Fruit fly (Drosophila melanogaster): ENCODE results near the gene CG13794.

CG13794 gene

dm6 chr2L:7719387-7719786 is 3.2 kb downstream of the CG13794 start, which contains the start of gene CG13793:
Gene CG13793, minus strand, starts transcription at chr2L:7719487.
- TF ChIP-seq OdsH (GFP tag; optimal IDR thresholded peaks at IDR 0.05), result no peak
- TF ChIP-seq usp (GFP tag; optimal IDR thresholded peaks at IDR 0.05), result no peak
- TF ChIP-seq brk (GFP tag; optimal IDR thresholded peaks at IDR 0.05), result no peak
- no peak for TF ChIP-seq Sp1 (GFP tag; optimal IDR thresholded peaks at IDR 0.05)
- no peak for TF ChIP-seq dsf (GFP tag; optimal IDR thresholded peaks at IDR 0.05; ENCODE audit: borderline replicate concordance)
- TF ChIP-seq Hr78 (GFP tag; optimal IDR thresholded peaks at IDR 0.05), result no peak
- no peak for TF ChIP-seq CG9705 (GFP tag; optimal IDR thresholded peaks at IDR 0.05)
- TF ChIP-seq Abd-B (GFP tag; optimal IDR thresholded peaks at IDR 0.05), result no peak
- TF ChIP-seq dl (GFP tag; optimal IDR thresholded peaks at IDR 0.05; ENCODE audit: insufficient read depth in 1 of 2, partially characterized antibody in 2 of 2), result no peak
- no peak for TF ChIP-seq dmrt93B (GFP tag; optimal IDR thresholded peaks at IDR 0.05)
- no peak for TF ChIP-seq sage (GFP tag; optimal IDR thresholded peaks at IDR 0.05)
- no peak for TF ChIP-seq fru (GFP tag; optimal IDR thresholded peaks at IDR 0.05)
- TF ChIP-seq jim (GFP tag; optimal IDR thresholded peaks at IDR 0.05), result no peak
- TF ChIP-seq Mio (GFP tag; optimal IDR thresholded peaks at IDR 0.05), result no peak

dm6 chr2L:7716545-7716944 is 6.1 kb downstream of the CG13794 start, which contains the start of gene CG33296:
Gene CG33296, minus strand, starts transcription at chr2L:7716645.
- TF ChIP-seq Hr83 (GFP tag; optimal IDR thresholded peaks at IDR 0.05; ENCODE audit: poor library complexity, severe bottlenecking), result no peak
- no peak for TF ChIP-seq Myc (optimal IDR thresholded peaks at IDR 0.05)
- no peak for TF ChIP-seq Abd-B (GFP tag; optimal IDR thresholded peaks at IDR 0.05)
- no peak for TF ChIP-seq CG32264 (GFP tag; optimal IDR thresholded peaks at IDR 0.05)
- no peak for TF ChIP-seq foxo (GFP tag; optimal IDR thresholded peaks at IDR 0.05)
- TF ChIP-seq pan (optimal IDR thresholded peaks at IDR 0.05), result no peak
- no peak for TF ChIP-seq dl (GFP tag; optimal IDR thresholded peaks at IDR 0.05; ENCODE audit: insufficient read depth in 1 of 2, partially characterized antibody in 2 of 2)
- TF ChIP-seq fru (GFP tag; optimal IDR thresholded peaks at IDR 0.05), result no peak

dm6 chr2L:7711034-7711685 is 11.5 kb downstream of the CG13794 start:
- TF ChIP-seq Dfd (GFP tag; optimal IDR thresholded peaks at IDR 0.05), result no peak
- TF ChIP-seq dl (GFP tag; optimal IDR thresholded peaks at IDR 0.05; ENCODE audit: insufficient read depth in 1 of 2, partially characterized antibody in 2 of 2), result no peak
- no peak for TF ChIP-seq GATAd (GFP tag; optimal IDR thresholded peaks at IDR 0.05)
- no peak for TF ChIP-seq jim (GFP tag; optimal IDR thresholded peaks at IDR 0.05)

dm6 chr2L:7710580-7710979 is 12.0 kb downstream of the CG13794 start, which contains the start of gene Ntl:
Gene Ntl, plus strand, starts transcription at chr2L:7710880.
- TF ChIP-seq usp (GFP tag; optimal IDR thresholded peaks at IDR 0.05) (no peak), Hr83 (GFP tag; optimal IDR thresholded peaks at IDR 0.05; ENCODE audit: poor library complexity, severe bottlenecking) (no peak), Vsx2 (GFP tag; optimal IDR thresholded peaks at IDR 0.05; ENCODE audit: partially characterized antibody) (no peak), sage (GFP tag; optimal IDR thresholded peaks at IDR 0.05) (no peak), Hnf4 (GFP tag; optimal IDR thresholded peaks at IDR 0.05) (no peak), tai (GFP tag; optimal IDR thresholded peaks at IDR 0.05) (no peak), dl (GFP tag; optimal IDR thresholded peaks at IDR 0.05; ENCODE audit: insufficient read depth in 1 of 2, partially characterized antibody in 2 of 2) (no peak), Hr78 (GFP tag; optimal IDR thresholded peaks at IDR 0.05) (no peak), Mio (GFP tag; optimal IDR thresholded peaks at IDR 0.05) (no peak), foxo (GFP tag; optimal IDR thresholded peaks at IDR 0.05) (no peak)

- peak; percentile 42 for TF ChIP-seq CG9705 (GFP tag; optimal IDR thresholded peaks at IDR 0.05)
- TF ChIP-seq sv (GFP tag; optimal IDR thresholded peaks at IDR 0.05), result no peak
- peak; percentile 79 for TF ChIP-seq OdsH (GFP tag; optimal IDR thresholded peaks at IDR 0.05)
- TF ChIP-seq pan (optimal IDR thresholded peaks at IDR 0.05), result no peak
- no peak for TF ChIP-seq usp (GFP tag; optimal IDR thresholded peaks at IDR 0.05)
- no peak for TF ChIP-seq dl (GFP tag; optimal IDR thresholded peaks at IDR 0.05; ENCODE audit: insufficient read depth in 1 of 2, partially characterized antibody in 2 of 2)
- no peak for TF ChIP-seq N (GFP tag; optimal IDR thresholded peaks at IDR 0.05)
- peak; percentile 79 for TF ChIP-seq fru (GFP tag; optimal IDR thresholded peaks at IDR 0.05)
- TF ChIP-seq Hr83 (GFP tag; optimal IDR thresholded peaks at IDR 0.05; ENCODE audit: poor library complexity, severe bottlenecking), result no peak
- TF ChIP-seq lola (GFP tag; optimal IDR thresholded peaks at IDR 0.05), result no peak
- no peak for TF ChIP-seq Dfd (GFP tag; optimal IDR thresholded peaks at IDR 0.05)
- no peak for TF ChIP-seq Dif (GFP tag; optimal IDR thresholded peaks at IDR 0.05; ENCODE audit: partially characterized antibody)
- peak; percentile 75 for TF ChIP-seq tai (GFP tag; optimal IDR thresholded peaks at IDR 0.05)
- peak; percentile 82 for TF ChIP-seq ey (GFP tag; optimal IDR thresholded peaks at IDR 0.05)
- TF ChIP-seq sage (GFP tag; optimal IDR thresholded peaks at IDR 0.05), result no peak
- no peak for TF ChIP-seq dsf (GFP tag; optimal IDR thresholded peaks at IDR 0.05; ENCODE audit: borderline replicate concordance)
- TF ChIP-seq Sp1 (GFP tag; optimal IDR thresholded peaks at IDR 0.05), result peak; percentile 77
- TF ChIP-seq Hr78 (GFP tag; optimal IDR thresholded peaks at IDR 0.05), result no peak
- TF ChIP-seq Abd-B (GFP tag; optimal IDR thresholded peaks at IDR 0.05), result no peak
- TF ChIP-seq br (GFP tag; optimal IDR thresholded peaks at IDR 0.05), result peak; percentile 84
- peak; percentile 67 for TF ChIP-seq Hnf4 (GFP tag; optimal IDR thresholded peaks at IDR 0.05)
- TF ChIP-seq HLH106 (tag; optimal IDR thresholded peaks at IDR 0.05), result peak; percentile 82
- peak; percentile 30 for TF ChIP-seq CG32264 (GFP tag; optimal IDR thresholded peaks at IDR 0.05)
- no peak for TF ChIP-seq brk (GFP tag; optimal IDR thresholded peaks at IDR 0.05)
- no peak for TF ChIP-seq CrebA (GFP tag; optimal IDR thresholded peaks at IDR 0.05; ENCODE audit: borderline replicate concordance)
- no peak for TF ChIP-seq jim (GFP tag; optimal IDR thresholded peaks at IDR 0.05)
- no peak for TF ChIP-seq Rel (GFP tag; optimal IDR thresholded peaks at IDR 0.05)
- TF ChIP-seq Rel (tag; optimal IDR thresholded peaks at IDR 0.05), result no peak
- peak; percentile 67 for TF ChIP-seq psq (GFP tag; optimal IDR thresholded peaks at IDR 0.05)
- TF ChIP-seq Myc (optimal IDR thresholded peaks at IDR 0.05), result no peak
- peak; percentile 34 for TF ChIP-seq Jra (GFP tag; optimal IDR thresholded peaks at IDR 0.05)
- TF ChIP-seq foxo (GFP tag; optimal IDR thresholded peaks at IDR 0.05), result peak in 1 of 2 experiments; percentile 79
- no peak for TF ChIP-seq Vsx2 (GFP tag; optimal IDR thresholded peaks at IDR 0.05; ENCODE audit: partially characterized antibody)
These were observed 19.1 kb downstream of the CG13794 start for dm6 chr2L:7703534-7703933.

Measured in whole organism, wandering third instar larva.